Fruit fly (Drosophila melanogaster): Measurements from ENCODE around the gene mab-21.

Gene mab-21

DNA sequence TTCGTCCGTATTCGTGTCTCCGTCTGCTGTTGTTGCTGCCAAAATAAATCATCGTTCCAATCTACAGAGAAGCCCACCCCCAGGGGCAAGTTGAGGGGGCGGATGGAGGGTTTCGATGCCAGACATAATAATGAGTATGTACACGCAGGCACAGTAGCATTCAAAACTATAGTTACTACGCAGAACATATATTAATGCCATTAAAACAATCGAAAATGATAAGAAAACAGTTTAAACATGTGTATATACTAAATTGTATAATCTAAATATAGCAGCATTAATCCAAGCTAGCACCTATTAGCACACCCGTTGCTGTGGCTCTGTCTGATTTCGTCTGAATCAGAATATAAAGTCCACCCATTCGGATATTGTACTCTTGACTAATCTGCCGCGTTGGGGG, 32.1 kb downstream of the mab-21 start (continued):
- TF ChIP-seq D19B (GFP tag; optimal IDR thresholded peaks at IDR 0.05) (peak; percentile 63), mirr (GFP tag; optimal IDR thresholded peaks at IDR 0.05) (peak; percentile 71), CoRest (tag; optimal IDR thresholded peaks at IDR 0.05) (peak; percentile 75), CG15479 (GFP tag; optimal IDR thresholded peaks at IDR 0.05) (no peak), CG15696 (tag; optimal IDR thresholded peaks at IDR 0.05) (no peak), mam (GFP tag; optimal IDR thresholded peaks at IDR 0.05) (peak; percentile 77), CG11093 (GFP tag; IDR thresholded peaks at IDR 0.05) (peak; percentile 58; the same call in 1 of the 3 replicates), NFAT (GFP tag; IDR thresholded peaks at IDR 0.05) (peak; percentile 79), CG3726 (GFP tag; IDR thresholded peaks at IDR 0.05) (peak; percentile 66; the same call in 2 of the 3 replicates), phol (tag; optimal IDR thresholded peaks at IDR 0.05) (peak; percentile 57), ERR (GFP tag; optimal IDR thresholded peaks at IDR 0.05) (peak; percentile 38), odd (GFP tag; optimal IDR thresholded peaks at IDR 0.05) (peak; percentile 47), CG7372 (GFP tag; IDR thresholded peaks at IDR 0.05) (peak; percentile 62), CG13894 (tag; optimal IDR thresholded peaks at IDR 0.05) (peak; percentile 74), pfk (GFP tag; optimal IDR thresholded peaks at IDR 0.05) (no peak), rib (GFP tag; IDR thresholded peaks at IDR 0.05) (peak; percentile 56; the same call in 1 of the 2 replicates), Dp (GFP tag; optimal IDR thresholded peaks at IDR 0.05) (no peak), HHEX (GFP tag; optimal IDR thresholded peaks at IDR 0.05) (peak; percentile 51), CG43689 (GFP tag; IDR thresholded peaks at IDR 0.05) (0 out of 2 replicates have a peak, but pooled peaks have one; percentile 61), cato (GFP tag; optimal IDR thresholded peaks at IDR 0.05; ENCODE audit: borderline replicate concordance) (no peak), Ssrp (tag; optimal IDR thresholded peaks at IDR 0.05) (peak; percentile 51), CG15073 (GFP tag; optimal IDR thresholded peaks at IDR 0.05) (no peak), inv (GFP tag; IDR thresholded peaks at IDR 0.05; ENCODE audit: partially characterized antibody) (no peak), gt (GFP tag; IDR thresholded peaks at IDR 0.05) (no peak), otp (GFP tag; IDR thresholded peaks at IDR 0.05) (peak; percentile 71; the same call in 2 of the 3 replicates), knrl (GFP tag; IDR thresholded peaks at IDR 0.05; ENCODE audit: partially characterized antibody) (no peak), E2f2 (GFP tag; IDR thresholded peaks at IDR 0.05) (peak; percentile 55), Oli (tag; optimal IDR thresholded peaks at IDR 0.05) (peak; percentile 75), sima (GFP tag; optimal IDR thresholded peaks at IDR 0.05) (no peak), CG14667 (GFP tag; IDR thresholded peaks at IDR 0.05) (peak; percentile 69; the same call in 1 of the 2 replicates), B-H1 (GFP tag; IDR thresholded peaks at IDR 0.05) (peak; percentile 49; the same call in 1 of the 3 replicates), CG7928 (GFP tag; optimal IDR thresholded peaks at IDR 0.05) (peak; percentile 38), cas (GFP tag; IDR thresholded peaks at IDR 0.05) (peak; percentile 67; the same call in 1 of the 2 replicates), TFAM (GFP tag; optimal IDR thresholded peaks at IDR 0.05) (no peak), CG12744 (GFP tag; optimal IDR thresholded peaks at IDR 0.05) (peak; percentile 14), cg (GFP tag; optimal IDR thresholded peaks at IDR 0.05) (no peak), CG17385 (GFP tag; optimal IDR thresholded peaks at IDR 0.05) (peak; percentile 72), Mad (GFP tag; optimal IDR thresholded peaks at IDR 0.05) (peak; percentile 45), lbe (GFP tag; optimal IDR thresholded peaks at IDR 0.05) (peak; percentile 77), CG1024 (GFP tag; IDR thresholded peaks at IDR 0.05) (peak; percentile 30; the same call in 1 of the 2 replicates), CG8359 (GFP tag; optimal IDR thresholded peaks at IDR 0.05; ENCODE audit: borderline replicate concordance) (no peak), zen (tag; optimal IDR thresholded peaks at IDR 0.05) (no peak), nom (GFP tag; optimal IDR thresholded peaks at IDR 0.05) (peak; percentile 69), Hsf (GFP tag; optimal IDR thresholded peaks at IDR 0.05) (peak; percentile 73), unpg (GFP tag; optimal IDR thresholded peaks at IDR 0.05) (peak; percentile 82), Xbp1 (GFP tag; optimal IDR thresholded peaks at IDR 0.05) (peak; percentile 70), CG13296 (GFP tag; optimal IDR thresholded peaks at IDR 0.05) (peak; percentile 72), sd (tag; optimal IDR thresholded peaks at IDR 0.05) (peak; percentile 23), bsh (GFP tag; optimal IDR thresholded peaks at IDR 0.05) (peak; percentile 22 to 66), Fer1 (GFP tag; optimal IDR thresholded peaks at IDR 0.05) (peak; percentile 82)
